Worm (Caenorhabditis elegans) whole organism, mixed stage, embryonic: ENCODE data around the gene F47B8.18.
"Not testable (repeated sequence)": the region's sequence is repeated elsewhere in the genome, so short reads cannot be mapped to it uniquely, and the experiment has no call there.

ENCODE experiments used
- M03D4.4 ChIP-seq: sonication (generic microtip); optimal IDR thresholded peaks from 2 replicates; lab custom pipeline; 2017; ENCODE audit warnings: mild to moderate bottlenecking, missing genetic modification characterization, missing compliant biosample characterization
- bed-3 ChIP-seq: fragments of 200-800 bp; sonication (Bioruptor generic); optimal IDR thresholded peaks from 3 replicates; lab custom pipeline; 2018; ENCODE audit warnings: mild to moderate bottlenecking, missing genetic modification characterization, moderate library complexity, missing compliant biosample characterization
- blmp-1 ChIP-seq: fragments of 150-350 bp; optimal IDR thresholded peaks from 2 replicates; lab custom pipeline; 2014; ENCODE audit warnings: missing biosample characterization, missing genetic modification characterization
- ceh-39 ChIP-seq: fragments of 150-350 bp; optimal IDR thresholded peaks from 2 replicates; lab custom pipeline; 2014; ENCODE audit warnings: missing biosample characterization, missing genetic modification characterization
- ceh-43 ChIP-seq: fragments of 200-800 bp; sonication (Bioruptor generic); optimal IDR thresholded peaks from 2 replicates; lab custom pipeline; 2018; ENCODE audit warnings: mild to moderate bottlenecking, missing genetic modification characterization, moderate library complexity, missing compliant biosample characterization
- ceh-83 ChIP-seq: fragments of 200-800 bp; sonication (Bioruptor generic); optimal IDR thresholded peaks from 2 replicates; lab custom pipeline; 2018; ENCODE audit warnings: mild to moderate bottlenecking, missing genetic modification characterization, missing compliant biosample characterization
- ces-1 ChIP-seq: fragments of 150-350 bp; optimal IDR thresholded peaks from 2 replicates; lab custom pipeline; 2014; ENCODE audit warnings: missing biosample characterization, missing genetic modification reagents, missing genetic modification characterization
- cnd-1 ChIP-seq: fragments of 200-800 bp; sonication (Bioruptor generic); optimal IDR thresholded peaks from 2 replicates; lab custom pipeline; 2018; ENCODE audit warnings: mild to moderate bottlenecking, missing genetic modification characterization, missing compliant biosample characterization
- drap-1 ChIP-seq: fragments of 200-800 bp; sonication (Bioruptor generic); optimal IDR thresholded peaks from 3 replicates; lab custom pipeline; 2018; ENCODE audit warnings: mild to moderate bottlenecking, missing genetic modification characterization, missing compliant biosample characterization
- elt-1 ChIP-seq: sonication (generic microtip); optimal IDR thresholded peaks from 2 replicates; lab custom pipeline; 2017; ENCODE audit warnings: missing genetic modification characterization, mild to moderate bottlenecking, missing compliant biosample characterization, antibody characterized with exemption, moderate library complexity, borderline replicate concordance; ENCODE audit not compliant: insufficient read depth
- elt-3 ChIP-seq: fragments of 150-350 bp; optimal IDR thresholded peaks from 2 replicates; lab custom pipeline; 2014; ENCODE audit warnings: missing biosample characterization, missing genetic modification characterization
- flh-1 ChIP-seq: fragments of 200-800 bp; sonication (Bioruptor generic); optimal IDR thresholded peaks from 2 replicates; lab custom pipeline; 2018; ENCODE audit warnings: mild to moderate bottlenecking, missing genetic modification characterization, moderate library complexity, missing compliant biosample characterization
- ham-2 ChIP-seq: fragments of 200-800 bp; sonication (Bioruptor generic); optimal IDR thresholded peaks from 2 replicates; lab custom pipeline; 2018; ENCODE audit warnings: mild to moderate bottlenecking, missing genetic modification characterization, missing compliant biosample characterization
- hlh-1 ChIP-seq: fragments of 150-350 bp; optimal IDR thresholded peaks from 2 replicates; lab custom pipeline; 2014; ENCODE audit warnings: missing biosample characterization, missing genetic modification reagents, missing genetic modification characterization
- lin-13 ChIP-seq: fragments of 150-350 bp; optimal IDR thresholded peaks from 2 replicates; lab custom pipeline; 2014; ENCODE audit warnings: missing biosample characterization, missing genetic modification characterization
- lsy-2 ChIP-seq: fragments of 150-350 bp; optimal IDR thresholded peaks from 2 replicates; lab custom pipeline; 2014; ENCODE audit warnings: missing biosample characterization, missing genetic modification characterization
- mab-5 ChIP-seq: fragments of 150-350 bp; optimal IDR thresholded peaks from 2 replicates; lab custom pipeline; 2014; ENCODE audit warnings: missing biosample characterization, missing genetic modification characterization
- nhr-12 ChIP-seq: fragments of 150-350 bp; optimal IDR thresholded peaks from 2 replicates; lab custom pipeline; 2014; ENCODE audit warnings: missing biosample characterization, missing genetic modification characterization
- nhr-237 ChIP-seq: fragments of 150-350 bp; optimal IDR thresholded peaks from 2 replicates; lab custom pipeline; 2014; ENCODE audit warnings: missing biosample characterization, missing genetic modification characterization
- nhr-28 ChIP-seq: fragments of 150-350 bp; optimal IDR thresholded peaks from 2 replicates; lab custom pipeline; 2014; ENCODE audit warnings: missing biosample characterization, missing genetic modification characterization
- nhr-76 ChIP-seq: sonication (generic microtip); optimal IDR thresholded peaks from 2 replicates; lab custom pipeline; 2017; ENCODE audit warnings: missing biosample characterization, missing genetic modification characterization
- pha-4 ChIP-seq: fragments of 150-350 bp; optimal IDR thresholded peaks from 2 replicates; lab custom pipeline; 2018; ENCODE audit warnings: missing biosample characterization, missing genetic modification reagents, missing genetic modification characterization
- sem-2 ChIP-seq: fragments of 200-800 bp; sonication (Bioruptor generic); optimal IDR thresholded peaks from 2 replicates; lab custom pipeline; 2018; ENCODE audit warnings: mild to moderate bottlenecking, missing genetic modification characterization, missing compliant biosample characterization
- snpc-4 ChIP-seq: fragments of 150-350 bp; optimal IDR thresholded peaks from 2 replicates; lab custom pipeline; 2014; ENCODE audit warnings: missing biosample characterization, missing genetic modification characterization
- tbx-8 ChIP-seq: fragments of 200-800 bp; sonication (Bioruptor generic); optimal IDR thresholded peaks from 2 replicates; lab custom pipeline; 2018; ENCODE audit warnings: mild to moderate bottlenecking, missing genetic modification characterization, moderate library complexity, missing compliant biosample characterization
- unc-120 ChIP-seq: sonication (generic microtip); optimal IDR thresholded peaks from 2 replicates; lab custom pipeline; 2017; ENCODE audit warnings: missing genetic modification characterization, missing compliant biosample characterization; ENCODE audit not compliant: poor library complexity, severe bottlenecking
- unc-39 ChIP-seq: fragments of 150-350 bp; optimal IDR thresholded peaks from 2 replicates; lab custom pipeline; 2014; ENCODE audit warnings: missing biosample characterization, missing genetic modification characterization
- unc-62 ChIP-seq: fragments of 150-350 bp; optimal IDR thresholded peaks from 2 replicates; lab custom pipeline; 2014; ENCODE audit warnings: missing biosample characterization, missing genetic modification reagents, missing genetic modification characterization
- ztf-11 ChIP-seq: fragments of 150-350 bp; optimal IDR thresholded peaks from 2 replicates; lab custom pipeline; 2014; ENCODE audit warnings: missing biosample characterization, missing genetic modification characterization

Gene F47B8.18

ce11 chrV:14308164-14308563 lies 17.1 kb downstream of the F47B8.18 start, which contains the start of gene spig-5:
TSS of gene spig-5 (plus strand) at chrV:14308464.
- not testable (repeated sequence) for TF ChIP-seq nhr-12 (tag; lab: Kevin White, UChicago); unc-39; ham-2 (GFP tag; lab: Kevin White, UChicago)

- TF ChIP-seq nhr-76 (tag; lab: Kevin White, UChicago); nhr-12 (tag; lab: Kevin White, UChicago); ceh-43 (GFP tag; lab: Kevin White, UChicago): not testable (repeated sequence)
Measured at ce11 chrV:14306771-14307170, 18.5 kb downstream of the F47B8.18 start, which contains the start of gene spig-4. TSS of gene spig-4 (minus strand) at chrV:14306871.

- TF ChIP-seq drap-1 (GFP tag; lab: Kevin White, UChicago), result no peak
- TF ChIP-seq nhr-28 (tag; lab: Kevin White, UChicago), result no peak
- TF ChIP-seq hlh-1, result no peak
- no peak for TF ChIP-seq sem-2 (GFP tag; lab: Kevin White, UChicago)
- no peak for TF ChIP-seq bed-3
- TF ChIP-seq nhr-12 (tag; lab: Kevin White, UChicago), result no peak
- TF ChIP-seq flh-1 (GFP tag; lab: Kevin White, UChicago), result no peak
- TF ChIP-seq ztf-11 (tag; lab: Kevin White, UChicago), result no peak
- TF ChIP-seq snpc-4 (tag; lab: Kevin White, UChicago), result no peak
- TF ChIP-seq ces-1 (GFP tag; lab: Kevin White, UChicago), result no peak
- TF ChIP-seq nhr-76 (tag; lab: Kevin White, UChicago), result no peak
- TF ChIP-seq nhr-237 (tag; lab: Kevin White, UChicago), result no peak
- no peak for TF ChIP-seq ceh-39 (tag; lab: Kevin White, UChicago)
- no peak for TF ChIP-seq lsy-2 (tag; lab: Kevin White, UChicago)
- TF ChIP-seq, all 35 proteins: peak for 0
Measured at ce11 chrV:14301076-14301475, 24.2 kb downstream of the F47B8.18 start, which contains the start of gene F14D7.6. TSS of gene F14D7.6 (plus strand) at chrV:14301413.

ce11 chrV:14299569-14300064 lies 25.6 kb downstream of the F47B8.18 start, which contains the start of the genes spig-3 and F14D7.12:
TSS of gene spig-3 (minus strand) at chrV:14299669.
TSS of gene F14D7.12 (plus strand) at chrV:14300014.
- TF ChIP-seq bed-3 (no peak), pha-4 (no peak), elt-3 (tag; lab: Kevin White, UChicago) (no peak), lsy-2 (tag; lab: Kevin White, UChicago) (no peak), nhr-12 (tag; lab: Kevin White, UChicago) (no peak), hlh-1 (no peak), tbx-8 (no peak), M03D4.4 (tag; lab: Kevin White, UChicago) (no peak), ceh-83 (no peak), cnd-1 (tag; lab: Kevin White, UChicago) (no peak), sem-2 (GFP tag; lab: Kevin White, UChicago) (no peak)

- TF ChIP-seq nhr-28 (tag; lab: Kevin White, UChicago) (no peak), nhr-76 (tag; lab: Kevin White, UChicago) (no peak), lin-13 (tag; lab: Kevin White, UChicago) (no peak)
Measured at ce11 chrV:14296499-14296898, 28.8 kb downstream of the F47B8.18 start, which contains the start of gene F14D7.3. TSS of gene F14D7.3 (plus strand) at chrV:14296799.

- TF ChIP-seq ham-2 (GFP tag; lab: Kevin White, UChicago) (no peak), unc-120 (tag; lab: Kevin White, UChicago) (no peak), M03D4.4 (tag; lab: Kevin White, UChicago) (no peak), ceh-43 (GFP tag; lab: Kevin White, UChicago) (no peak), flh-1 (GFP tag; lab: Kevin White, UChicago) (no peak), ztf-11 (tag; lab: Kevin White, UChicago) (no peak), mab-5 (tag; lab: Kevin White, UChicago) (no peak), pha-4 (no peak), blmp-1 (tag; lab: Kevin White, UChicago) (no peak), unc-62 (GFP tag; lab: Kevin White, UChicago) (no peak), elt-1 (tag; lab: Kevin White, UChicago) (no peak), nhr-28 (tag; lab: Kevin White, UChicago) (no peak)
- TF ChIP-seq, all 35 proteins: peak for 0
Measured at ce11 chrV:14294396-14294795, 30.9 kb downstream of the F47B8.18 start, which contains the start of gene F14D7.9. TSS of gene F14D7.9 (plus strand) at chrV:14294696.
